Fruit fly (Drosophila melanogaster) whole organism, embryonic: ENCODE results near the gene peng.
A peak's percentile ranks its signal among the peaks of the same experiment; 100 is the strongest.

Experiments used
- C15 ChIP-seq: fragments of 200-800 bp; sonication (Bioruptor generic); IDR thresholded peaks from 3 replicates; pipeline ENCODE4 v1.3.6; 2022; ENCODE audit warnings: missing biosample characterization, missing genetic modification characterization
- CG1024 ChIP-seq: fragments of 200-800 bp; sonication (Bioruptor generic); IDR thresholded peaks from 2 replicates; pipeline ENCODE4 v1.3.6; 2022; ENCODE audit warnings: missing biosample characterization, missing genetic modification characterization
- CG10366 ChIP-seq: fragments of 200-800 bp; sonication (Bioruptor generic); IDR thresholded peaks from 2 replicates; pipeline ENCODE4 v1.3.6; 2022; ENCODE audit warnings: missing biosample characterization, missing genetic modification characterization
- CG10959 ChIP-seq: fragments of 200-800 bp; sonication (Bioruptor generic); IDR thresholded peaks from 2 replicates; pipeline ENCODE4 v1.3.6; 2022; ENCODE audit warnings: missing biosample characterization, missing genetic modification characterization
- CG12299 ChIP-seq: fragments of 200-800 bp; sonication (Bioruptor generic); optimal IDR thresholded peaks from 2 replicates; lab custom pipeline; 2018; ENCODE audit warnings: missing biosample characterization, mild to moderate bottlenecking, missing genetic modification characterization
- CG1603 ChIP-seq: fragments of 200-800 bp; sonication (Bioruptor generic); optimal IDR thresholded peaks from 2 replicates; lab custom pipeline; 2019; ENCODE audit warnings: missing biosample characterization, mild to moderate bottlenecking, missing genetic modification characterization, moderate library complexity
- CG1647 ChIP-seq: fragments of 200-800 bp; sonication (Bioruptor generic); optimal IDR thresholded peaks from 3 replicates; lab custom pipeline; 2016; ENCODE audit warnings: missing biosample characterization, missing genetic modification characterization
- CG18011 ChIP-seq: fragments of 200-800 bp; sonication (Bioruptor generic); optimal IDR thresholded peaks from 2 replicates; lab custom pipeline; 2017; ENCODE audit warnings: missing biosample characterization, missing genetic modification characterization, mild to moderate bottlenecking, moderate library complexity, missing genotype
- CG2120 ChIP-seq: fragments of 200-800 bp; sonication (Bioruptor generic); optimal IDR thresholded peaks from 3 replicates; lab custom pipeline; 2016; ENCODE audit warnings: missing biosample characterization, missing genetic modification characterization
- CG3726 ChIP-seq: fragments of 200-800 bp; sonication (Bioruptor generic); IDR thresholded peaks from 3 replicates; pipeline ENCODE4, ENCODE4 v1.3.6; 2022; ENCODE audit warnings: missing biosample characterization, missing genetic modification characterization
- CG7987 ChIP-seq: fragments of 200-800 bp; sonication (Bioruptor generic); optimal IDR thresholded peaks from 2 replicates; lab custom pipeline; 2018; ENCODE audit warnings: missing biosample characterization, mild to moderate bottlenecking, missing genetic modification characterization, moderate library complexity
- CG8290 ChIP-seq, 3 experiments: fragments of 200-800 bp; sonication (Bioruptor generic); optimal IDR thresholded peaks; 2 replicates each; lab custom pipeline; 2016 to 2019; ENCODE audit warnings: missing biosample characterization in 3 of 3, missing genetic modification characterization in 3 of 3, mild to moderate bottlenecking in 2 of 3, moderate library complexity in 1 of 3
- CG8478 ChIP-seq: fragments of >200 bp; optimal IDR thresholded peaks from 2 replicates; lab custom pipeline; 2018
- CG9437 ChIP-seq: fragments of 200-800 bp; sonication (Bioruptor generic); optimal IDR thresholded peaks from 2 replicates; lab custom pipeline; 2018; ENCODE audit warnings: missing biosample characterization, mild to moderate bottlenecking, missing genetic modification characterization
- CG9609 ChIP-seq: fragments of 200-800 bp; sonication (Bioruptor generic); optimal IDR thresholded peaks from 3 replicates; lab custom pipeline; 2016; ENCODE audit warnings: missing biosample characterization, missing genetic modification characterization
- CG9817 ChIP-seq: fragments of 200-800 bp; sonication (Bioruptor generic); optimal IDR thresholded peaks from 2 replicates; lab custom pipeline; 2018; ENCODE audit warnings: missing biosample characterization, mild to moderate bottlenecking, missing genetic modification characterization, moderate library complexity
- E2f2 ChIP-seq: fragments of 200-800 bp; sonication (Bioruptor generic); IDR thresholded peaks from 2 replicates; pipeline ENCODE4 v1.3.6; 2022; ENCODE audit warnings: missing biosample characterization, missing genetic modification characterization
- ERR ChIP-seq: fragments of 200-800 bp; sonication (Bioruptor generic); optimal IDR thresholded peaks from 2 replicates; lab custom pipeline; 2016; ENCODE audit warnings: missing biosample characterization, missing genetic modification characterization
- Ets65A ChIP-seq: fragments of 200-800 bp; sonication (Bioruptor generic); peaks from one replicate; lab custom pipeline; 2016; ENCODE audit warnings: missing biosample characterization, missing genetic modification characterization
- Fer1 ChIP-seq: fragments of 200-800 bp; sonication (Bioruptor generic); optimal IDR thresholded peaks from 2 replicates; lab custom pipeline; 2017; ENCODE audit warnings: missing biosample characterization, mild to moderate bottlenecking, missing genetic modification characterization
- HHEX ChIP-seq: fragments of 200-800 bp; sonication (Bioruptor generic); optimal IDR thresholded peaks from 3 replicates; lab custom pipeline; 2017; ENCODE audit warnings: missing biosample characterization, mild to moderate bottlenecking, missing genetic modification characterization, missing genetic modification reagents
- Kr ChIP-seq: fragments of 200-800 bp; sonication (Bioruptor generic); optimal IDR thresholded peaks from 2 replicates; lab custom pipeline; 2017; ENCODE audit warnings: missing biosample characterization, mild to moderate bottlenecking, missing genetic modification characterization
- Med ChIP-seq: fragments of 200-800 bp; sonication (Bioruptor generic); peaks from one replicate; lab custom pipeline; 2016; ENCODE audit warnings: missing biosample characterization, missing genetic modification characterization, mild to moderate bottlenecking, inconsistent platforms, moderate library complexity
- NK7.1 ChIP-seq: fragments of 200-800 bp; sonication (Bioruptor generic); optimal IDR thresholded peaks from 3 replicates; lab custom pipeline; 2016; ENCODE audit warnings: missing biosample characterization, missing genetic modification characterization
- Rfx ChIP-seq: fragments of 200-800 bp; sonication (Bioruptor generic); IDR thresholded peaks from 2 replicates; pipeline ENCODE4 v1.3.6; 2022; ENCODE audit warnings: missing biosample characterization, missing genetic modification characterization
- Sin3A ChIP-seq: fragments of >200 bp; optimal IDR thresholded peaks from 2 replicates; lab custom pipeline; 2018
- Sox102F ChIP-seq: fragments of 200-800 bp; sonication (Bioruptor generic); optimal IDR thresholded peaks from 2 replicates; lab custom pipeline; 2018; ENCODE audit warnings: missing biosample characterization, mild to moderate bottlenecking, missing genetic modification characterization, moderate library complexity
- Taf1 ChIP-seq: fragments of 200-800 bp; sonication (Bioruptor generic); IDR thresholded peaks from 2 replicates; pipeline ENCODE4 v1.3.6; 2022; ENCODE audit warnings: missing biosample characterization, missing genetic modification characterization
- Trl ChIP-seq, 3 experiments: fragments of >200 bp in 2 of 3; fragments of 200-800 bp in 1 of 3; sonication (Bioruptor generic) in 1 of 3; optimal IDR thresholded peaks; 2 replicates in 1 of 3; 3 replicates in 2 of 3; lab custom pipeline; 2016 to 2017; ENCODE audit warnings: missing biosample characterization in 1 of 3, missing genetic modification characterization in 1 of 3
- ac ChIP-seq: fragments of 200-800 bp; sonication (Bioruptor generic); optimal IDR thresholded peaks from 3 replicates; lab custom pipeline; 2017; ENCODE audit warnings: missing biosample characterization, mild to moderate bottlenecking, missing genetic modification characterization
- amos ChIP-seq: fragments of 200-800 bp; sonication (Bioruptor generic); IDR thresholded peaks from 2 replicates; pipeline ENCODE4 v1.3.6; 2022; ENCODE audit warnings: missing biosample characterization, missing genetic modification characterization; ENCODE audit not compliant: partially characterized antibody
- btn ChIP-seq: fragments of 200-800 bp; sonication (Bioruptor generic); optimal IDR thresholded peaks from 2 replicates; lab custom pipeline; 2016; ENCODE audit warnings: missing biosample characterization, missing genetic modification characterization
- cad ChIP-seq: fragments of >200 bp; optimal IDR thresholded peaks from 2 replicates; lab custom pipeline; 2017; ENCODE audit warnings: missing biosample characterization, missing genetic modification characterization
- crc ChIP-seq: fragments of 200-800 bp; sonication (Bioruptor generic); optimal IDR thresholded peaks from 2 replicates; lab custom pipeline; 2016; ENCODE audit warnings: missing biosample characterization, missing genetic modification characterization
- cwo ChIP-seq: fragments of 200-800 bp; sonication (Bioruptor generic); optimal IDR thresholded peaks from 3 replicates; lab custom pipeline; 2017; ENCODE audit warnings: missing biosample characterization, missing genetic modification characterization, mild to moderate bottlenecking, moderate library complexity, missing genetic modification reagents
- gce ChIP-seq: fragments of 200-800 bp; sonication (Bioruptor generic); IDR thresholded peaks from 3 replicates; pipeline ENCODE4 v1.3.6; 2022; ENCODE audit warnings: missing biosample characterization, missing genetic modification characterization
- grn ChIP-seq: fragments of 200-800 bp; sonication (Bioruptor generic); optimal IDR thresholded peaks from 3 replicates; lab custom pipeline; 2017; ENCODE audit warnings: missing biosample characterization, missing genetic modification characterization
- h ChIP-seq: fragments of >200 bp; optimal IDR thresholded peaks from 2 replicates; lab custom pipeline; 2017
- ind ChIP-seq: fragments of 200-800 bp; sonication (Bioruptor generic); optimal IDR thresholded peaks from 3 replicates; lab custom pipeline; 2016; ENCODE audit warnings: missing biosample characterization, missing genetic modification characterization
- lov ChIP-seq, 2 experiments: fragments of 200-800 bp in 1 of 2; fragments of >200 bp in 1 of 2; sonication (Bioruptor generic) in 1 of 2; IDR thresholded peaks in 1 of 2; optimal IDR thresholded peaks in 1 of 2; 2 replicates in 1 of 2; 3 replicates in 1 of 2; pipeline versions ENCODE4 v1.3.6 to Lab custom; 2017 to 2022; ENCODE audit warnings: missing biosample characterization in 1 of 2, missing genetic modification characterization in 1 of 2
- nerfin-1 ChIP-seq: fragments of 200-800 bp; sonication (Bioruptor generic); optimal IDR thresholded peaks from 3 replicates; lab custom pipeline; 2019; ENCODE audit warnings: missing biosample characterization, mild to moderate bottlenecking, missing genetic modification characterization, moderate library complexity
- pita ChIP-seq: fragments of 200-800 bp; sonication (Bioruptor generic); optimal IDR thresholded peaks from 2 replicates; lab custom pipeline; 2017; ENCODE audit warnings: missing biosample characterization, mild to moderate bottlenecking, missing genetic modification characterization
- ranshi ChIP-seq: fragments of 200-800 bp; sonication (Bioruptor generic); IDR thresholded peaks from 2 replicates; pipeline ENCODE4 v1.3.6; 2022; ENCODE audit warnings: missing biosample characterization, missing genetic modification characterization
- sens-2 ChIP-seq: fragments of 200-800 bp; sonication (Bioruptor generic); IDR thresholded peaks from 2 replicates; pipeline ENCODE4 v1.3.6; 2022; ENCODE audit warnings: missing biosample characterization, missing genetic modification characterization
- seq ChIP-seq: fragments of 200-800 bp; sonication (Bioruptor generic); IDR thresholded peaks from 2 replicates; pipeline ENCODE4 v1.3.6; 2022; ENCODE audit warnings: missing biosample characterization, missing genetic modification characterization
- sisA ChIP-seq: fragments of 200-800 bp; sonication (Bioruptor generic); IDR thresholded peaks from 2 replicates; pipeline ENCODE4 v1.3.6; 2022; ENCODE audit warnings: missing biosample characterization, missing genetic modification characterization
- sob ChIP-seq: fragments of 200-800 bp; sonication (Bioruptor generic); IDR thresholded peaks from 2 replicates; pipeline ENCODE4 v1.3.6; 2022; ENCODE audit warnings: missing biosample characterization, missing genetic modification characterization
- sr ChIP-seq: fragments of 200-800 bp; sonication (Bioruptor generic); IDR thresholded peaks from 3 replicates; pipeline ENCODE4 v1.3.6; 2022; ENCODE audit warnings: missing biosample characterization, missing genetic modification characterization
- tna ChIP-seq: fragments of 200-800 bp; sonication (Bioruptor generic); IDR thresholded peaks from 2 replicates; pipeline ENCODE4 v1.3.6; 2022; ENCODE audit warnings: missing biosample characterization, missing genetic modification characterization; ENCODE audit not compliant: partially characterized antibody
- trem ChIP-seq: fragments of 200-800 bp; optimal IDR thresholded peaks from 3 replicates; lab custom pipeline; 2019; ENCODE audit warnings: missing biosample characterization, mild to moderate bottlenecking, missing genetic modification characterization, moderate library complexity

The peng gene

dm6 chrX:21323933-21324688, 25.5 kb downstream of the peng start, which contains the start of the genes Dd and CG1486 (continued):
- no peak for TF ChIP-seq sisA (GFP tag; lab: Robert Waterston, UW)
- TF ChIP-seq CG10366 (GFP tag; lab: Robert Waterston, UW): no peak
- TF ChIP-seq NK7.1 (GFP tag; lab: Kevin White, UChicago): no peak
- TF ChIP-seq sob (GFP tag; lab: Robert Waterston, UW): no peak
- TF ChIP-seq CG9609 (GFP tag; lab: Kevin White, UChicago): no peak
- peak; percentile 94 for TF ChIP-seq CG8478 (lab: Kevin White, UChicago)
- TF ChIP-seq CG2120 (GFP tag; lab: Kevin White, UChicago): peak; percentile 29
- TF ChIP-seq btn (GFP tag; lab: Kevin White, UChicago): no peak
- TF ChIP-seq C15 (GFP tag; lab: Robert Waterston, UW): no peak
- TF ChIP-seq tna: peak; percentile 73
- no peak for TF ChIP-seq CG1647 (GFP tag; lab: Kevin White, UChicago)
- TF ChIP-seq CG8290 (GFP tag; optimal IDR thresholded peaks at IDR 0.05; lab: Kevin White, UChicago): no peak
- TF ChIP-seq CG8290 (tag; optimal IDR thresholded peaks at IDR 0.05; lab: Kevin White, UChicago): no peak
- no peak for TF ChIP-seq gce
- TF ChIP-seq CG7987 (GFP tag; lab: Kevin White, UChicago): no peak
- peak; percentile 98 for TF ChIP-seq Sin3A (lab: Kevin White, UChicago)
- TF ChIP-seq nerfin-1 (tag; lab: Kevin White, UChicago): peak; percentile 82
- TF ChIP-seq CG1603 (tag; lab: Kevin White, UChicago): peak; percentile 79
- no peak for TF ChIP-seq seq (GFP tag; lab: Robert Waterston, UW)
- TF ChIP-seq ac (GFP tag; lab: Kevin White, UChicago): no peak
- no peak for TF ChIP-seq CG9437
- no peak for TF ChIP-seq h (lab: Kevin White, UChicago)
- TF ChIP-seq ERR (GFP tag; lab: Kevin White, UChicago): no peak
- TF ChIP-seq CG18011 (GFP tag; lab: Kevin White, UChicago): no peak
- no peak for TF ChIP-seq Taf1 (GFP tag; lab: Robert Waterston, UW)
- TF ChIP-seq Med (GFP tag; lab: Kevin White, UChicago): peak; percentile 86
- TF ChIP-seq lov (optimal IDR thresholded peaks at IDR 0.05; lab: Kevin White, UChicago): no peak
- no peak for TF ChIP-seq lov (GFP tag; IDR thresholded peaks at IDR 0.05; lab: Robert Waterston, UW)
- no peak for TF ChIP-seq Rfx (GFP tag; lab: Robert Waterston, UW)
- TF ChIP-seq CG12299 (tag; lab: Kevin White, UChicago): no peak
- TF ChIP-seq crc (GFP tag; lab: Kevin White, UChicago): no peak
- no peak for TF ChIP-seq cwo
- TF ChIP-seq E2f2 (GFP tag; lab: Robert Waterston, UW): peak; percentile 23; the same call in 1 of the 2 replicates
- peak; percentile 16 for TF ChIP-seq CG9817
- peak in 1 of 2 experiments; percentile 39 for TF ChIP-seq Trl (optimal IDR thresholded peaks at IDR 0.05; lab: Kevin White, UChicago)
- TF ChIP-seq Trl (GFP tag; optimal IDR thresholded peaks at IDR 0.05; lab: Kevin White, UChicago): no peak
- no peak for TF ChIP-seq CG1024 (GFP tag; lab: Robert Waterston, UW)
- TF ChIP-seq Sox102F (GFP tag; lab: Kevin White, UChicago): no peak
- TF ChIP-seq ranshi: no peak
- no peak for TF ChIP-seq CG3726 (GFP tag; lab: Robert Waterston, UW)
- TF ChIP-seq amos (GFP tag; lab: Robert Waterston, UW): peak; percentile 93
- TF ChIP-seq sr: no peak
- TF ChIP-seq grn (GFP tag; lab: Kevin White, UChicago): no peak
- TF ChIP-seq Fer1 (GFP tag; lab: Kevin White, UChicago): no peak
- no peak for TF ChIP-seq HHEX
- TF ChIP-seq pita (GFP tag; lab: Kevin White, UChicago): peak; percentile 66
- no peak for TF ChIP-seq ind (GFP tag; lab: Kevin White, UChicago)
- no peak for TF ChIP-seq sens-2 (GFP tag; lab: Robert Waterston, UW)
- peak; percentile 64 for TF ChIP-seq trem (tag; lab: Kevin White, UChicago)
- no peak for TF ChIP-seq cad (GFP tag; lab: Kevin White, UChicago)
- peak; percentile 16 for TF ChIP-seq Ets65A (GFP tag; lab: Kevin White, UChicago)
- TF ChIP-seq Kr: no peak
- TF ChIP-seq CG10959 (GFP tag; lab: Robert Waterston, UW): no peak
